Worm (Caenorhabditis elegans): ENCODE measurements around the gene nhr-223.
"Not testable (repeated sequence)": the region's sequence is repeated elsewhere in the genome, so short reads cannot be mapped to it uniquely, and the experiment has no call there.

The nhr-223 gene

DNA sequence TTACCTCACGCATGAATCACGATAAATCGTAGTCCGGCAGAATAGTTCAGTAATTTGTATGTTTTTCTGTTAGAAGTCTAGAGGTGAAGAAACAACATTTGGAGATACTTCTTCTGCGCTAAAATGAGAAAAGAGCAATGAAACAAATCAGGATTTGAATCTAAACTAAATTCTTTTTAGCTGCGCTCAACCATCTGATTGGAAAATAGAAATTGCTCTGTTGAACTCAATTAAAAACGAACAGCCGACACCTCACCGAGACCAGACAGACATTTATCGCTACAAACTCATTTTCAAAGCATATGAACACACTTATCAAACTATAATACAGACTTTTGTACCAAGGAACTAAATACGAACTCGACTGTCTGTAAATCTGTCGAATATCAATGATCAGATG, 6.4 kb downstream of the nhr-223 start, which contains the start of gene T26E4.9:
Gene T26E4.9, minus strand, starts transcription at position 101 of the 400 bp plus-strand sequence.
- not testable (repeated sequence) for TF ChIP-seq C17E4.6 (GFP tag; IDR thresholded peaks at IDR 0.05); snpc-1.3 (tag; optimal IDR thresholded peaks at IDR 0.05; ENCODE audit: insufficient read depth); die-1 (tag; optimal IDR thresholded peaks at IDR 0.05)

DNA sequence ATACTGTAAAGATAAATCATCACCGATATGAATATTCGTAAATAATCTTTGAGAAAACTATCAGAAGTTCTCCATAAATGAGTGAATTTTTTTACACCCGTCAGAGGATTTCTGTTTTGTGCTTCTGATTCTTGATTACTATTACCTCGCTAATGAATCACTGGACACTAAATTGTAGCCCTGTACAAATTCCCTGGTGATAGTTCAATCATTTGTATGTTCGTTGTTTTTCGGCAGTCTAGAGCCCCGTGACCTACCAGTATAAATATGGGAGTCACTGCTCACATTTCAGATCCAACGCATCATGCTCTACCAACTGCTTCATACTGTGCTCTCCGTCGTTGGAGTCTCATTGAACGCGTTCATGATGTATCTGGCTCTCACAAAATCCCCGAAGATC, 6.9 kb downstream of the nhr-223 start, which contains the start of gene srd-27:
Gene srd-27, plus strand, starts transcription at position 301 of the 400 bp plus-strand sequence.
- not testable (repeated sequence) for TF ChIP-seq chd-7 (tag; optimal IDR thresholded peaks at IDR 0.05); atf-7 (tag; optimal IDR thresholded peaks at IDR 0.05); dpl-1 (GFP tag; optimal IDR thresholded peaks at IDR 0.05)

DNA sequence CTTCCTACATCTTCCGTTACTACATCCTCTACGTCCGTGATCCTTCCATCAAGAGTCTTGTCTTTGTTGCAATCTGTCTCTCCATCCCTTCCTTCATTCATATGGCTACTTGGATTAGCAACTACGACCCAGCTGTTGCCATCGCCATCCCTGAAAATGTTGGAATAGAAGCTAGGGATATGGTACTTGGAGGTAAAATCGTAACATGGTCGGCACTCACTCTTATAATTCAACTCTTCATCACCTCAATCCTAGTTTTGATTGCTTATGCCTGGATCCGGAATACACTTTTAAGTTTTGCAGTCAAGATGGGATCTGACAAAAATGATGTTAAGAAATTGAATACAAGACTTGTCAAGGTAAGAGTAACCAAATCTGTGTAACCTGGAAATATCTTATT, 7.6 kb downstream of the nhr-223 start, which contains the start of gene T26E4.18:
Gene T26E4.18, minus strand, starts transcription at position 101 of the 400 bp plus-strand sequence.
- not testable (repeated sequence) for TF ChIP-seq F10E7.11 (tag; optimal IDR thresholded peaks at IDR 0.05); mes-4 (tag; optimal IDR thresholded peaks at IDR 0.05); nfya-2 (GFP tag; IDR thresholded peaks at IDR 0.05)

ce11 chrV:15807420-15807819, 11.2 kb downstream of the nhr-223 start, which contains the start of gene srsx-38:
Gene srsx-38 (minus strand): TSS chrV:15807520.
- not testable (repeated sequence) for TF ChIP-seq C17E4.6 (GFP tag; IDR thresholded peaks at IDR 0.05); ceh-100 (GFP tag; IDR thresholded peaks at IDR 0.05); lir-1 (GFP tag; conservative IDR thresholded peaks at IDR 0.05)

DNA sequence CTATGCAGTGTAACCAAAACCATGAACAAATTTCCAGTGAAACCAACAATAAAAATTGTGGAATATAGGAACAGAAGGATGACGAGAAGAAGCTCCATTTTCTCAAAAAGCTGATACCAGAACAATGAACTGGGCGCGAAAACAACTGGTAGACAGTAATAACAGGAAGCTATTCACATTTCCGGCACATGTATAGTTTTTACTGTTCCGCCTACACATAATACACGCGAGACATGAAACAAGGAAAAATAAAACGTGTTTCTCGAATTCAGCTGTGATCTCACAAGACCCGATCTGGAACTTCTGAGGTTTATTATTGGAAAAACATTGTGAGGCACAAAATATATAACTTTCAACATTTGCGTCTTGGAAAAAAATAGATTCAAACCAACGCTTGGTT, 13.4 kb downstream of the nhr-223 start, which contains the start of gene srsx-36:
Gene srsx-36, minus strand, starts transcription at position 101 of the 400 bp plus-strand sequence.
- TF ChIP-seq F57A8.1 (GFP tag; optimal IDR thresholded peaks at IDR 0.05): no peak
- TF ChIP-seq attf-3 (GFP tag; conservative IDR thresholded peaks at IDR 0.05): no peak
- no peak for TF ChIP-seq die-1 (tag; optimal IDR thresholded peaks at IDR 0.05)
- no peak for TF ChIP-seq F37B4.10 (GFP tag; IDR thresholded peaks at IDR 0.05)
- no peak for TF ChIP-seq ceh-91 (GFP tag; IDR thresholded peaks at IDR 0.05)
- no peak for TF ChIP-seq ceh-100 (GFP tag; IDR thresholded peaks at IDR 0.05)
- TF ChIP-seq atf-7 (tag; optimal IDR thresholded peaks at IDR 0.05): no peak
- TF ChIP-seq F10E7.11 (tag; optimal IDR thresholded peaks at IDR 0.05): no peak
- no peak for TF ChIP-seq snpc-4 (GFP tag; optimal IDR thresholded peaks at IDR 0.05)
- no peak for TF ChIP-seq snpc-4 (tag; optimal IDR thresholded peaks at IDR 0.05)
- TF ChIP-seq B0261.1 (tag; optimal IDR thresholded peaks at IDR 0.05): no peak
- TF ChIP-seq athp-1 (tag; optimal IDR thresholded peaks at IDR 0.05): no peak
- TF ChIP-seq ZK185.1 (tag; optimal IDR thresholded peaks at IDR 0.05; ENCODE audit: poor library complexity, severe bottlenecking): no peak
- TF ChIP-seq snpc-1.3 (tag; optimal IDR thresholded peaks at IDR 0.05; ENCODE audit: insufficient read depth): no peak
- TF ChIP-seq Y79H2A.3 (GFP tag; conservative IDR thresholded peaks at IDR 0.05): no peak
- no peak for TF ChIP-seq madf-3 (GFP tag; IDR thresholded peaks at IDR 0.05)
- TF ChIP-seq F52B5.7 (tag; optimal IDR thresholded peaks at IDR 0.05): no peak

ce11 chrV:15810446-15810845, 14.3 kb downstream of the nhr-223 start, which contains the start of gene F54B8.1:
Gene F54B8.1 (plus strand): TSS chrV:15810746.
- TF ChIP-seq lsy-27 (tag; optimal IDR thresholded peaks at IDR 0.05; ENCODE audit: borderline replicate concordance, insufficient read depth): no peak
- no peak for TF ChIP-seq lin-54 (GFP tag; optimal IDR thresholded peaks at IDR 0.05)
- no peak for TF ChIP-seq hmg-20 (GFP tag; IDR thresholded peaks at IDR 0.05)

DNA sequence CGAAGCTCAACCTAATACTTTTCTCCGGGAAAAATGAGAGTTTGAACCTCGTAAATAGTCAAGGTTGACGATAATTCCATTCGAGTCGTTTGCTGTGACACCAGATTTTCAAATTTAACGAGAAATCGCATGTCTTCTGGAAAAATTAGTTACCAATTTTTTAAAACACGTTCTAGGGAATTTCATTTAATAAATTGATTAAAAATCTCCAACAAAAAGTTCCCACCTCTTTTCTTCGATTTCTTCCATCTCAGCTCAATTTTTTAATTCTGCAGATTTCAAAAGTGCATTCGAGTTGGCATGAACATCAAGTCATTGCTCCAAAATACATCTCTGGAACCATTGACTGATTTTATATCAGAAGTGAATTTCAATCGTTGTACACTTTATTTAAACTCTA, 15.8 kb downstream of the nhr-223 start, which contains the start of gene nhr-282:
Gene nhr-282, plus strand, starts transcription at position 301 of the 400 bp plus-strand sequence.
- TF ChIP-seq ceh-58 (GFP tag; IDR thresholded peaks at IDR 0.05); F37B4.10 (GFP tag; IDR thresholded peaks at IDR 0.05); lin-40 (tag; optimal IDR thresholded peaks at IDR 0.05): not testable (repeated sequence)
